Fruit fly (Drosophila melanogaster): ENCODE results near the gene CG18094.
A peak's percentile ranks its signal among the peaks of the same experiment; 100 is the strongest.

CG18094 gene

dm6 chr2L:19516062-19516461, 26.0 kb downstream of the CG18094 start (continued):
- TF ChIP-seq CG14965 (GFP tag; optimal IDR thresholded peaks at IDR 0.05; ENCODE audit: borderline replicate concordance) (no peak), Chrac-16 (GFP tag; optimal IDR thresholded peaks at IDR 0.05) (no peak), Pdp1 (GFP tag; optimal IDR thresholded peaks at IDR 0.05) (peak in 1 of 2 experiments; percentile 79), gce (GFP tag; IDR thresholded peaks at IDR 0.05) (no peak), CG17829 (tag; optimal IDR thresholded peaks at IDR 0.05) (no peak), CG31441 (GFP tag; IDR thresholded peaks at IDR 0.05) (no peak), caup (GFP tag; optimal IDR thresholded peaks at IDR 0.05; ENCODE audit: severe bottlenecking) (no peak), CG10431 (GFP tag; optimal IDR thresholded peaks at IDR 0.05) (no peak), pan (optimal IDR thresholded peaks at IDR 0.05) (no peak), pan (GFP tag; optimal IDR thresholded peaks at IDR 0.05 in 1 of 2, IDR thresholded peaks at IDR 0.05 in 1 of 2) (no peak), twi (tag; optimal IDR thresholded peaks at IDR 0.05) (no peak), ewg (GFP tag; optimal IDR thresholded peaks at IDR 0.05) (peak; percentile 80), Med (GFP tag) (peak; percentile 53), CG6689 (GFP tag; IDR thresholded peaks at IDR 0.05) (no peak), Taf1 (GFP tag; IDR thresholded peaks at IDR 0.05) (no peak), sisA (GFP tag; IDR thresholded peaks at IDR 0.05) (no peak), croc (GFP tag; conservative IDR thresholded peaks at IDR 0.05) (no peak)

DNA sequence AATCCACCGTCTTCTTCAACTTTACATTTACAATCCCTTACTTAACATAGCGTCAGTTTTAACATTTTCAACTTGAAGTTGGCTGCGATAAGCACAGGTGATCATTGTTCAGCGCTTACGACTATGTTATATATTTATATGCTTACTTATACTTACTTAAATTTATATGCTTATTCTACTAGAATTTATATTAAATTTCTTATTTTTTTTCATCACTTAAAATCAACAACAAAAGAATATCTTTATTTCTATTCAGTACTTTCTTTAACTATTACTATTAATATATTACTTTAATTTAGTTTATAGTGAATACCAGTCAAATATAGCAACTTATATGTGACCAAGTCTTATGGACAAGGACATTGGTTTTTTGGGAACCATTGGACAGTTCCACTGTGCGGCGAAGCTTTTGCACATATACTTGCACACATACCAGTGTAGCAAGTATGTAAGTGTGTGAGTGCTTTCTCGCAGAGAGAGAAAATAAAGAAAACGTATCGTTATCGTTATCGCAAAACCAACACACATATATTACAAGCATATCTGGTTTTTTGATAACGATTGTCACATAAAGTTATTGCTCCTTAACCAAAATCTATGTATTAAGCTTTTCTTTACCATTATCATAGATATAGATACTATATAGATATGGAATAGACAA, 27.2 kb downstream of the CG18094 start, which contains the start of gene Hasp:
Gene Hasp, minus strand, starts transcription at position 51 of the 661 bp plus-strand sequence.
- TF ChIP-seq Sin3A (optimal IDR thresholded peaks at IDR 0.05): no peak
- TF ChIP-seq CG32772 (GFP tag; IDR thresholded peaks at IDR 0.05): no peak
- TF ChIP-seq prd (optimal IDR thresholded peaks at IDR 0.05): no peak
- peak; percentile 36 for TF ChIP-seq prd (GFP tag; IDR thresholded peaks at IDR 0.05)
- no peak for TF ChIP-seq Camta (GFP tag; optimal IDR thresholded peaks at IDR 0.05)
- no peak for TF ChIP-seq Ravus (GFP tag; IDR thresholded peaks at IDR 0.05)
- 0 out of 3 replicates have a peak, but pooled peaks have one; percentile 10 for TF ChIP-seq Aef1 (GFP tag; IDR thresholded peaks at IDR 0.05)
- TF ChIP-seq ro (GFP tag; IDR thresholded peaks at IDR 0.05): 0 out of 2 replicates have a peak, but pooled peaks have one; percentile 19
- TF ChIP-seq CG4282 (GFP tag; optimal IDR thresholded peaks at IDR 0.05): no peak
- peak; percentile 94 for TF ChIP-seq HLH4C (GFP tag; IDR thresholded peaks at IDR 0.05; ENCODE audit: partially characterized antibody)
- no peak for TF ChIP-seq odd (GFP tag; optimal IDR thresholded peaks at IDR 0.05)
- peak; percentile 58; the same call in 1 of the 3 replicates for TF ChIP-seq dysf (GFP tag; IDR thresholded peaks at IDR 0.05)
- TF ChIP-seq CG15269 (tag; optimal IDR thresholded peaks at IDR 0.05): no peak
- no peak for TF ChIP-seq h (optimal IDR thresholded peaks at IDR 0.05)
- TF ChIP-seq Six4 (GFP tag; optimal IDR thresholded peaks at IDR 0.05): peak; percentile 77
- TF ChIP-seq crc (GFP tag; optimal IDR thresholded peaks at IDR 0.05): no peak
- TF ChIP-seq MESR4 (GFP tag; optimal IDR thresholded peaks at IDR 0.05): no peak
- no peak for TF ChIP-seq al (GFP tag; IDR thresholded peaks at IDR 0.05)
- TF ChIP-seq peb (GFP tag; IDR thresholded peaks at IDR 0.05): no peak
- TF ChIP-seq CG1792 (GFP tag; optimal IDR thresholded peaks at IDR 0.05): no peak
- no peak for TF ChIP-seq Mrtf (GFP tag; IDR thresholded peaks at IDR 0.05)
- TF ChIP-seq CG12942 (GFP tag; optimal IDR thresholded peaks at IDR 0.05): peak; percentile 46
- TF ChIP-seq org-1 (GFP tag; optimal IDR thresholded peaks at IDR 0.05): no peak
- TF ChIP-seq ase (GFP tag; IDR thresholded peaks at IDR 0.05): peak; percentile 40; the same call in 1 of the 3 replicates
- no peak for TF ChIP-seq sc (optimal IDR thresholded peaks at IDR 0.05)
- TF ChIP-seq sc (GFP tag; optimal IDR thresholded peaks at IDR 0.05): no peak
- TF ChIP-seq sna (GFP tag; IDR thresholded peaks at IDR 0.05; ENCODE audit: partially characterized antibody): peak; percentile 87
- peak; percentile 92 for TF ChIP-seq Ets65A (GFP tag)
- peak; percentile 77 for TF ChIP-seq CG7963 (GFP tag; IDR thresholded peaks at IDR 0.05; ENCODE audit: partially characterized antibody)
- no peak for TF ChIP-seq ab (GFP tag; optimal IDR thresholded peaks at IDR 0.05)
- no peak for TF ChIP-seq jumu (GFP tag; optimal IDR thresholded peaks at IDR 0.05)
- TF ChIP-seq HmgZ (tag; optimal IDR thresholded peaks at IDR 0.05): peak; percentile 18
- TF ChIP-seq ftz-f1 (GFP tag; optimal IDR thresholded peaks at IDR 0.05): no peak
- TF ChIP-seq dati (GFP tag; IDR thresholded peaks at IDR 0.05): no peak
- no peak for TF ChIP-seq zen (tag; optimal IDR thresholded peaks at IDR 0.05)
- TF ChIP-seq CG11247 (GFP tag; IDR thresholded peaks at IDR 0.05): no peak
